Worm (Caenorhabditis elegans): Measurements from ENCODE around the gene srg-56.

DNA sequence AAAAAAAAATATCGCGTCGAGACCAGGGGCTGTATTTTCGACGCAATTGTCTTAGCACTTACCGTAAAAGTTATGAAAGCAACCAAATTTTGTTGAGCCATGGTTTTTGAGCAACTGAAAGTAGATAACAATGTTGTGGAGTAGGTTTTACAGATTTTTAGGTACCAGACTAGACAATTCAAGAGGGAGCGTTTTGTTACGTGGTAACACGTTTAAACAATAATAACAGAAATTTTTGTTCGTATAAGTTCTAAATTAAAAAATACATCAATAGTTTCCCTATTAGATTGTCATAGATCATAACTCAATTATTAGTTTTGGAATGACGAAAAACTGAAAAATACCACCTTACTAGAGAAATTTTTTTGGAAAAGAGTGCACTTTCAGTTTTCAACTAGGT lies 11.9 kb upstream of the srg-56 start, which contains the start of gene srx-24:
- TF ChIP-seq T22C8.4 (GFP tag; IDR thresholded peaks at IDR 0.05) (no peak), tab-1 (GFP tag; IDR thresholded peaks at IDR 0.05) (no peak), cog-1 (tag; optimal IDR thresholded peaks at IDR 0.05) (no peak), ztf-23 (GFP tag; IDR thresholded peaks at IDR 0.05) (no peak), klf-2 (GFP tag; conservative IDR thresholded peaks at IDR 0.05) (no peak), flt-1 (GFP tag; IDR thresholded peaks at IDR 0.05) (no peak), med-1 (GFP tag; optimal IDR thresholded peaks at IDR 0.05; ENCODE audit: insufficient read depth) (no peak), ztf-29 (GFP tag; IDR thresholded peaks at IDR 0.05) (no peak)

Data from whole organism, midembryonic.